Worm (Caenorhabditis elegans) whole organism, L3 larva: ENCODE results near the gene scl-11.

Source experiments
- R02D3.7 ChIP-seq: fragments of 150-350 bp; optimal IDR thresholded peaks from 2 replicates; lab custom pipeline; 2014; ENCODE audit warnings: missing biosample characterization, missing genetic modification characterization
- daf-12 ChIP-seq: fragments of 150-350 bp; optimal IDR thresholded peaks from 2 replicates; lab custom pipeline; 2014; ENCODE audit warnings: missing biosample characterization, missing genetic modification reagents, missing genetic modification characterization
- lin-15B ChIP-seq: fragments of 150-350 bp; optimal IDR thresholded peaks from 2 replicates; lab custom pipeline; 2014; ENCODE audit warnings: missing biosample characterization, missing genetic modification characterization
- mdl-1 ChIP-seq: fragments of 150-350 bp; optimal IDR thresholded peaks from 2 replicates; lab custom pipeline; 2014; ENCODE audit warnings: missing biosample characterization, missing genetic modification characterization
- nhr-237 ChIP-seq: fragments of 150-350 bp; optimal IDR thresholded peaks from 2 replicates; lab custom pipeline; 2014; ENCODE audit warnings: missing biosample characterization, missing genetic modification characterization
- nhr-25 ChIP-seq: sonication (generic microtip); optimal IDR thresholded peaks from 2 replicates; lab custom pipeline; 2017; ENCODE audit warnings: missing biosample characterization, missing genetic modification characterization
- nhr-76 ChIP-seq: fragments of 150-350 bp; sonication (generic microtip); optimal IDR thresholded peaks from 5 replicates; lab custom pipeline; 2014; ENCODE audit warnings: missing biosample characterization, missing genetic modification characterization

DNA sequence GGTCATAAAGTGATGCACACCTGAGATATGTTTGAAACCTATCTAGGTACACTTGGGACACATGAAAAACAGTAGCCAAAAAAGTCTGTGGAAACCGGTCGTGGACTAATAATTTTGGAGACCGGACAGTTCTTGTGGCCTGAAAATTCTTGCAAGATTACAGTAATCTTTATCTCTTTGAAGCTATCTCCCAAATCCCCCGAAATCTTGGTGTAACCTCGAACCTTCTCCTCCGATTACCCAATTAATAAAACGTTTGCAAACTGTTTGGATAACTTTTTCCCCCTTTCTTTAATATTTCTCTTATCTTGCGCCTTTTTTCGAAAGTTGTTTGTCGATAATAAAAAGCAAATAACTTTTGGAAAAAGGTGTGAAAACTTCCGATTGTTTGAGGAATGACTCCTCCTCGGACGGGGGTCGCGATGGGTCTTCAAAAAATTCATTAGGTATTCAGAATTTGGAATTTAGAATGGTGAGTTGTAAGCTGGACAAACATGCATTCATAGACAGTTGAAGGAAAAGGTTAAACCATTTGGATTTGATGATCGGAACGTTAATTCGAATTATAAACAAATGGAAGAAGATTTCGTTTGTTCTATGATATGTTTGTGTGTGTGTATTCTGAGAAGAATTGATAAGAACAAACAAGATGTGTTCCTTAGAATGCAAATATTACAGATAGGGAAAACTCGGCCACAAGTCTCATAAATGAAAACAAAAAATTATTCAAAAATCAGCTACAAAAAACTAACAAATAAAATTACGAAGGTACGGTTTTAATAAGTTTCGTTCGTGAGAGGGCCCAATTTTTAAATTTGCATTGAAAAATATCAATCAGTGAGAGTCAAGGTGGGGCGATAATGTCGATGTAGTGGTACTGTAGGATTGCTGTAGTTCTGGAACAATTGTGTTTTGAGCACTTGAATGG is 31.9 kb downstream of the scl-11 start:
- TF ChIP-seq lin-15B (tag; lab: Kevin White, UChicago) (no peak), nhr-25 (tag; lab: Kevin White, UChicago) (peak; percentile 3), nhr-76 (tag; lab: Kevin White, UChicago) (no peak), R02D3.7 (no peak), daf-12 (tag; lab: Kevin White, UChicago) (no peak), mdl-1 (no peak), nhr-237 (tag; lab: Kevin White, UChicago) (no peak)
